Worm (Caenorhabditis elegans) whole organism, L1 larva: ENCODE results near the gene T26E4.2.
"Not testable (repeated sequence)": the region's sequence is repeated elsewhere in the genome, so short reads cannot be mapped to it uniquely, and the experiment has no call there.

Experiments
- C04F5.9 ChIP-seq: sonication (generic microtip); optimal IDR thresholded peaks from 2 replicates; lab custom pipeline; 2016; ENCODE audit warnings: missing genetic modification characterization, missing compliant biosample characterization
- C16A3.4 ChIP-seq: fragments of 150-350 bp; optimal IDR thresholded peaks from 2 replicates; lab custom pipeline; 2014; ENCODE audit warnings: missing biosample characterization, missing genetic modification characterization
- C34B4.2 ChIP-seq: sonication (generic microtip); optimal IDR thresholded peaks from 2 replicates; lab custom pipeline; 2017; ENCODE audit warnings: mild to moderate bottlenecking, missing genetic modification characterization, missing compliant biosample characterization
- F16B12.6 ChIP-seq: fragments of 150-350 bp; optimal IDR thresholded peaks from 2 replicates; lab custom pipeline; 2014; ENCODE audit warnings: missing biosample characterization, missing genetic modification characterization
- Y116A8C.19 ChIP-seq: sonication (generic microtip); optimal IDR thresholded peaks from 2 replicates; lab custom pipeline; 2016; ENCODE audit warnings: missing compliant biosample characterization, missing genetic modification characterization, borderline replicate concordance
- aly-2 ChIP-seq: fragments of 150-350 bp; optimal IDR thresholded peaks from 2 replicates; lab custom pipeline; 2014; ENCODE audit warnings: missing biosample characterization, missing genetic modification characterization
- ceh-8 ChIP-seq: fragments of 200-800 bp; sonication (Bioruptor generic); optimal IDR thresholded peaks from 2 replicates; lab custom pipeline; 2018; ENCODE audit warnings: mild to moderate bottlenecking, missing genetic modification characterization, moderate library complexity, missing compliant biosample characterization
- ceh-88 ChIP-seq: fragments of 200-800 bp; sonication (Bioruptor generic); IDR thresholded peaks from 2 replicates; pipeline ENCODE4 v1.3.6; 2022; ENCODE audit warnings: missing genetic modification characterization, missing compliant biosample characterization
- ces-1 ChIP-seq: fragments of 150-350 bp; optimal IDR thresholded peaks from 2 replicates; lab custom pipeline; 2014; ENCODE audit warnings: missing biosample characterization, missing genetic modification reagents, missing genetic modification characterization
- efl-1 ChIP-seq, 4 experiments: fragments of 150-350 bp; optimal IDR thresholded peaks in 3 of 4; peaks in 1 of 4; 1 replicate in 1 of 4; 2 replicates in 3 of 4; lab custom pipeline; 2014; ENCODE audit warnings: missing biosample characterization in 2 of 4, missing genetic modification characterization in 2 of 4, missing genetic modification reagents in 2 of 4
- efl-3 ChIP-seq: fragments of 200-800 bp; sonication (Bioruptor generic); optimal IDR thresholded peaks from 2 replicates; lab custom pipeline; 2018; ENCODE audit warnings: mild to moderate bottlenecking, missing genetic modification characterization, missing compliant biosample characterization
- egl-27 ChIP-seq, 2 experiments: fragments of 150-350 bp in 1 of 2; sonication (generic microtip); optimal IDR thresholded peaks; 3 replicates each; lab custom pipeline; 2017 to 2018; ENCODE audit warnings: missing biosample characterization in 2 of 2, missing genetic modification characterization in 2 of 2, missing genetic modification reagents in 2 of 2
- elt-2 ChIP-seq: sonication (generic microtip); optimal IDR thresholded peaks from 2 replicates; lab custom pipeline; 2016; ENCODE audit warnings: missing genetic modification characterization, mild to moderate bottlenecking, inconsistent platforms, missing compliant biosample characterization, missing genetic modification reagents
- elt-3 ChIP-seq, 6 experiments: fragments of 150-350 bp in 1 of 6; sonication (generic microtip); optimal IDR thresholded peaks; 2 replicates each; lab custom pipeline; 2017 to 2018; ENCODE audit warnings: missing biosample characterization in 6 of 6, missing genetic modification characterization in 6 of 6, inconsistent platforms in 1 of 6
- fkh-4 ChIP-seq: sonication (generic microtip); optimal IDR thresholded peaks from 2 replicates; lab custom pipeline; 2016; ENCODE audit warnings: missing compliant biosample characterization, missing genetic modification characterization, borderline replicate concordance
- fkh-8 ChIP-seq: sonication (generic microtip); optimal IDR thresholded peaks from 2 replicates; lab custom pipeline; 2016; ENCODE audit warnings: mild to moderate bottlenecking, missing genetic modification characterization, missing compliant biosample characterization
- grh-1 ChIP-seq: fragments of 200-800 bp; sonication (Bioruptor generic); IDR thresholded peaks from 2 replicates; pipeline ENCODE4 v1.3.6; 2022; ENCODE audit warnings: missing genetic modification reagents, missing genetic modification characterization, missing compliant biosample characterization
- hlh-17 ChIP-seq: fragments of 200-800 bp; sonication (Bioruptor generic); optimal IDR thresholded peaks from 2 replicates; lab custom pipeline; 2018; ENCODE audit warnings: missing genetic modification characterization, mild to moderate bottlenecking, missing compliant biosample characterization, moderate library complexity, borderline replicate concordance
- irx-1 ChIP-seq: sonication (generic microtip); optimal IDR thresholded peaks from 2 replicates; lab custom pipeline; 2016; ENCODE audit warnings: missing genetic modification characterization, missing compliant biosample characterization
- isw-1 ChIP-seq: fragments of 200-800 bp; sonication (Bioruptor generic); IDR thresholded peaks from 2 replicates; pipeline ENCODE4 v1.3.6; 2022; ENCODE audit warnings: missing genetic modification characterization, missing compliant biosample characterization
- jun-1 ChIP-seq: fragments of 150-350 bp; optimal IDR thresholded peaks from 2 replicates; lab custom pipeline; 2014; ENCODE audit warnings: missing biosample characterization, missing genetic modification reagents, missing genetic modification characterization
- lin-13 ChIP-seq: fragments of 150-350 bp; optimal IDR thresholded peaks from 2 replicates; lab custom pipeline; 2014; ENCODE audit warnings: missing biosample characterization, missing genetic modification reagents, missing genetic modification characterization
- lin-14 ChIP-seq: fragments of 200-800 bp; sonication (Bioruptor generic); optimal IDR thresholded peaks from 2 replicates; lab custom pipeline; 2018; ENCODE audit warnings: mild to moderate bottlenecking, missing genetic modification characterization, moderate library complexity, missing compliant biosample characterization
- lin-39 ChIP-seq: fragments of 150-350 bp; optimal IDR thresholded peaks from 2 replicates; lab custom pipeline; 2014; ENCODE audit warnings: missing biosample characterization, missing genetic modification reagents, missing genetic modification characterization
- mdl-1 ChIP-seq, 2 experiments: fragments of 150-350 bp; optimal IDR thresholded peaks; 2 replicates each; lab custom pipeline; 2014 to 2017; ENCODE audit warnings: missing biosample characterization in 2 of 2, missing genetic modification characterization in 2 of 2, inconsistent platforms in 1 of 2
- mef-2 ChIP-seq: fragments of 150-350 bp; optimal IDR thresholded peaks from 2 replicates; lab custom pipeline; 2014; ENCODE audit warnings: missing biosample characterization, missing genetic modification characterization
- nhr-11 ChIP-seq: fragments of 150-350 bp; optimal IDR thresholded peaks from 2 replicates; lab custom pipeline; 2014; ENCODE audit warnings: missing biosample characterization, missing genetic modification characterization
- nhr-19 ChIP-seq: fragments of 200-800 bp; sonication (Bioruptor generic); conservative IDR thresholded peaks from 2 replicates; pipeline ENCODE4 v1.3.6; 2022; ENCODE audit warnings: missing genetic modification characterization, missing compliant biosample characterization
- nhr-20 ChIP-seq: sonication (generic microtip); optimal IDR thresholded peaks from 2 replicates; lab custom pipeline; 2016; ENCODE audit warnings: mild to moderate bottlenecking, missing genetic modification characterization, missing compliant biosample characterization
- nhr-47 ChIP-seq: sonication (generic microtip); optimal IDR thresholded peaks from 2 replicates; lab custom pipeline; 2016; ENCODE audit warnings: mild to moderate bottlenecking, missing genetic modification characterization, moderate library complexity, missing compliant biosample characterization
- nhr-90 ChIP-seq: sonication (generic microtip); optimal IDR thresholded peaks from 2 replicates; lab custom pipeline; 2016; ENCODE audit warnings: mild to moderate bottlenecking, missing genetic modification characterization, missing compliant biosample characterization; ENCODE audit not compliant: poor library complexity
- pag-3 ChIP-seq: sonication (generic microtip); optimal IDR thresholded peaks from 2 replicates; lab custom pipeline; 2017; ENCODE audit warnings: missing genetic modification characterization, mild to moderate bottlenecking, missing compliant biosample characterization, antibody characterized with exemption, borderline replicate concordance; ENCODE audit not compliant: insufficient read depth
- skn-1 ChIP-seq: fragments of 150-350 bp; optimal IDR thresholded peaks from 2 replicates; lab custom pipeline; 2014; ENCODE audit warnings: missing biosample characterization, missing genetic modification characterization
- snu-23 ChIP-seq: sonication (generic microtip); optimal IDR thresholded peaks from 2 replicates; lab custom pipeline; 2016; ENCODE audit warnings: missing genetic modification characterization, missing compliant biosample characterization
- sptf-1 ChIP-seq: fragments of 150-350 bp; optimal IDR thresholded peaks from 2 replicates; lab custom pipeline; 2014; ENCODE audit warnings: missing biosample characterization, missing genetic modification characterization
- tlp-1 ChIP-seq: fragments of 150-350 bp; optimal IDR thresholded peaks from 2 replicates; lab custom pipeline; 2014; ENCODE audit warnings: missing biosample characterization, missing genetic modification characterization
- unc-62 ChIP-seq: fragments of 150-350 bp; optimal IDR thresholded peaks from 2 replicates; lab custom pipeline; 2014; ENCODE audit warnings: missing biosample characterization, missing genetic modification reagents, missing genetic modification characterization
- zag-1 ChIP-seq: fragments of 150-350 bp; optimal IDR thresholded peaks from 2 replicates; lab custom pipeline; 2014; ENCODE audit warnings: missing biosample characterization, missing genetic modification characterization
- ztf-11 ChIP-seq, 2 experiments: sonication (generic microtip); optimal IDR thresholded peaks; 2 replicates each; lab custom pipeline; 2016 to 2017; ENCODE audit warnings: missing genetic modification characterization in 2 of 2, missing biosample characterization in 1 of 2, missing compliant biosample characterization in 1 of 2

T26E4.2 gene

DNA sequence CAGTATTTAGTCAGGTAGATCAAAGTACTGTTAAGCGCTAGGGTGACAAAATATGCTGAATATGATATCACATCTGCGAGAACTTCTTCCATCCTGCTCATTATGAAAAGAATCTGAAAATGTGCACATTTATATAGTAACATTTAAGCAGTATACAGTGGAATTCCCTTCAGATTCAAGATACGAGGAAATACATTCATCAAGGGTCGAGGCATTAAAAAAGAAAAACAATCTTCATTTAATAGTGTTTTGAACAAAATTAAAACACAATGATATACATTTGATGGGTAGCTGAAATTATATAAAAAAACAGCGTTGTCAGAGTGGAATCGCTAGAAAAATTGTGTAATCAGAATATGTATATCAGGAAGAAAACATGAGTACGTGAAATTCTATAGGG is 45.5 kb upstream of the T26E4.2 start, which contains the start of gene str-27:
Gene str-27 (minus strand): TSS at position 101 of the 400 bp plus-strand sequence.
- TF ChIP-seq unc-62 (GFP tag; lab: Kevin White, UChicago) (no peak), hlh-17 (GFP tag; lab: Kevin White, UChicago) (no peak), nhr-20 (no peak), lin-13 (no peak), nhr-47 (tag; lab: Kevin White, UChicago) (no peak), mef-2 (tag; lab: Kevin White, UChicago) (no peak), ceh-88 (GFP tag; lab: Robert Waterston, UW) (no peak), tlp-1 (no peak), pag-3 (tag; lab: Kevin White, UChicago) (no peak), ztf-11 (tag; optimal IDR thresholded peaks at IDR 0.05; lab: Kevin White, UChicago) (no peak)

DNA sequence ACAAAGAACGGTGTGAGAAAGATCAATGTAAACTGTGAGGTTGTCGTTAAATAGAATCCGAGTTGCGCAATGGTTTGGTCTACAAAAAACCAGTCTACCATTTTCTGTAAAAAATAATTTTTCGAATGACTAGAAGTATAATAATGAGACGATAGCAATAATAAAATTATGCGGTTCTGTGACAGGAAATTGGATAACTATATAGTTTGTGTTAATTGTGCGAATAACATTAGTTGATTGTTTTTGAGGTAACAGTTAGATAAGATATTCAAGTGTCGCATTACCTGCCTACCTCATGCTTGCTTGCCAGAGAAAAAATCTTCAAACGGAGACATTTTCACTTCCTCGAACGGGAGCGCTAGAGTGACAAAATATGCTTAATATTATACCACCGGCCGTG is 39.3 kb upstream of the T26E4.2 start, which contains the start of gene str-18:
Gene str-18 (minus strand): TSS at position 101 of the 400 bp plus-strand sequence.
- TF ChIP-seq nhr-90 (no peak), nhr-19 (GFP tag; lab: Robert Waterston, UW) (no peak), zag-1 (tag; lab: Kevin White, UChicago) (no peak), ceh-8 (GFP tag; lab: Kevin White, UChicago) (no peak), jun-1 (no peak), ceh-88 (GFP tag; lab: Robert Waterston, UW) (no peak), fkh-8 (no peak), C04F5.9 (tag; lab: Kevin White, UChicago) (no peak), elt-2 (no peak), lin-39 (tag; lab: Kevin White, UChicago) (no peak), ztf-11 (tag; optimal IDR thresholded peaks at IDR 0.05; lab: Kevin White, UChicago) (no peak), elt-3 (tag; optimal IDR thresholded peaks at IDR 0.05; lab: Kevin White, UChicago) (no peak), efl-1 (optimal IDR thresholded peaks at IDR 0.05; lab: Kevin White, UChicago) (no peak), efl-1 (GFP tag; optimal IDR thresholded peaks at IDR 0.05 in 1 of 2; lab: Kevin White, UChicago) (no peak), egl-27 (tag; optimal IDR thresholded peaks at IDR 0.05; lab: Kevin White, UChicago) (no peak), Y116A8C.19 (tag; lab: Kevin White, UChicago) (no peak), nhr-11 (no peak), lin-14 (GFP tag; lab: Kevin White, UChicago) (no peak), F16B12.6 (tag; lab: Kevin White, UChicago) (no peak)

DNA sequence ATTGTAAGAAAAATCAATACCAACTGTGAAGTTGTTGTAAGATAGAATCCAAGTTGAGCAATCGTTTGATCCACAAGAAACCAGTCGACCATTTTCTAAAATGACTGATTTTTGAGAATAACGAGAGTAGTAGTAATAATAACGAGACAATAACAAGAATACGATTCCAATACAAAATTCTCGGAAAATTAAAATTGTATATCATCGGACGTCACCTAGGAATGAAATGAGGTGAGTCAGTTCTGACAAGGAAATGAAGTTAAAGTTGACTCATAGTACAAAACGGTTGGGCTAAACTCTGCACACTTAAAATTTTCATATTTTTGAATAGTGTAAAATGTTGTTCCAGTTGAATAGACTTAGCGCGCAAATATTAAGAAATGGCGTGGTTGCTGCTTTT is 36.8 kb upstream of the T26E4.2 start, which contains the start of gene str-19:
Gene str-19 (minus strand): TSS at position 101 of the 400 bp plus-strand sequence.
- not testable (repeated sequence) for TF ChIP-seq C34B4.2 (tag; lab: Kevin White, UChicago); isw-1 (GFP tag; lab: Robert Waterston, UW); grh-1 (GFP tag; lab: Robert Waterston, UW)

DNA sequence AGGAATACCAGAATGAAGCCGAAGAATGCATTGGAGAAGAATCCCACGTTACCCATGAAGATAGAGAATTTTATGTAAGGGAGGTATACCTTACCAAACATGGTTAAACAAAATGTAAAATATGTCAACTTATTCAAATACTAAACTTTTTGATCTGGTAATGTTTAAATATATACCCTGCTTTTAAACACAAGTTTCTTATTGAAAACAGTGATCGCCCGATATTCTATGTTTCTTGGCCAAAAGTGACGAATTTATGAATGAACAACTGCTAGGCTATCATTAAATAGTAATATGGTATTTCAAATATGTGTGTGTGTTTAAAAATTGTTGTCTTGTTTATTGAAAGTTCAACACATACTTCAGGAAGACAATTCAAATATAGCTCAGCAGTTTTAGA is 32.8 kb upstream of the T26E4.2 start, which contains the start of gene T23D5.8:
Gene T23D5.8 (minus strand): TSS at position 101 of the 400 bp plus-strand sequence.
- TF ChIP-seq tlp-1; ces-1; sptf-1 (tag; lab: Kevin White, UChicago): not testable (repeated sequence)

DNA sequence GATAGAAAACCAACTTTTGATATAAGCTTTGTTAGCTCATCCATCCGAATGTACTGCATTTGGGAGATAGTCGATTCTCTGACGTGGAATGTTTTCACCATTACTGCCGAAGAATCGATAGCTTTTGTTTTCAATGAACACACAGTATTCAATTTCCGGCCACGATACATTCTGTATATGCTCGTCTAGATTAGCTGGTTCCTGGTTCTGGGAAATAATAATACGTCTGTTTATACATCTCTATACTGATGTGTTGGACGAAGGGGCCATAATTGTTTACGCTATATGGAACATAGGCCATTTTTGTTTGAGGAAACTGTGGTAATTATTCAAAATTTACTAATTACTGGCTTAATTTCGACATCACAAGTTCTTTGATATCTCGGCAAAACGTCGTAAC is 31.1 kb upstream of the T26E4.2 start, which contains the start of gene str-6:
Gene str-6 (minus strand): TSS at position 101 of the 400 bp plus-strand sequence.
- TF ChIP-seq irx-1 (tag; lab: Kevin White, UChicago) (no peak), snu-23 (GFP tag; lab: Kevin White, UChicago) (no peak), skn-1 (tag; lab: Kevin White, UChicago) (no peak), efl-3 (GFP tag; lab: Kevin White, UChicago) (no peak), mdl-1 (tag; optimal IDR thresholded peaks at IDR 0.05; lab: Kevin White, UChicago) (no peak), fkh-4 (no peak), aly-2 (tag; lab: Kevin White, UChicago) (no peak), C16A3.4 (tag; lab: Kevin White, UChicago) (no peak)
